Worm (Caenorhabditis elegans): ENCODE results near the gene mrps-11.

- no peak for TF ChIP-seq him-1 (tag; optimal IDR thresholded peaks at IDR 0.05)
- TF ChIP-seq dao-5 (tag; optimal IDR thresholded peaks at IDR 0.05): no peak
Observed at ce11 chrV:12512773-12513172, 18.4 kb upstream of the mrps-11 start, which contains the start of the genes T28H10.2 and lgmn-1.
